Worm (Caenorhabditis elegans) whole organism, young adult: ENCODE measurements around the gene ram-5.

Source experiments
- B0019.2 ChIP-seq: fragments of 200-800 bp; sonication (Bioruptor generic); conservative IDR thresholded peaks from 2 replicates; pipeline ENCODE4 v1.3.6; 2022; ENCODE audit warnings: missing genetic modification reagents, missing genetic modification characterization, missing compliant biosample characterization
- B0035.1 ChIP-seq: sonication (generic microtip); optimal IDR thresholded peaks from 2 replicates; lab custom pipeline; 2016; ENCODE audit warnings: missing genetic modification characterization, mild to moderate bottlenecking, missing compliant biosample characterization, missing genotype, missing genetic modification reagents
- B0336.3 ChIP-seq: fragments of 200-800 bp; sonication (Bioruptor generic); IDR thresholded peaks from 2 replicates; pipeline ENCODE4 v1.3.6; 2022; ENCODE audit warnings: missing genetic modification characterization, missing compliant biosample characterization
- C17E4.6 ChIP-seq: fragments of 200-800 bp; sonication (Bioruptor generic); IDR thresholded peaks from 2 replicates; pipeline ENCODE4 v1.3.6; 2022; ENCODE audit warnings: missing genetic modification reagents, missing genetic modification characterization, missing compliant biosample characterization
- D2030.7 ChIP-seq: fragments of 200-800 bp; sonication (Bioruptor generic); IDR thresholded peaks from 2 replicates; pipeline ENCODE4 v1.3.6; 2022; ENCODE audit warnings: missing genetic modification reagents, missing genetic modification characterization, missing compliant biosample characterization
- F22D6.2 ChIP-seq: sonication (generic microtip); optimal IDR thresholded peaks from 2 replicates; lab custom pipeline; 2016; ENCODE audit warnings: mild to moderate bottlenecking, missing genetic modification characterization, missing compliant biosample characterization
- F23B12.7 ChIP-seq: sonication (generic microtip); optimal IDR thresholded peaks from 2 replicates; lab custom pipeline; 2017; ENCODE audit warnings: missing genetic modification characterization, mild to moderate bottlenecking, missing compliant biosample characterization, antibody characterized with exemption, moderate library complexity; ENCODE audit not compliant: insufficient read depth
- F33H1.4 ChIP-seq: fragments of 200-800 bp; sonication (Bioruptor generic); IDR thresholded peaks from 2 replicates; pipeline ENCODE4 v1.3.6; 2022; ENCODE audit warnings: missing genetic modification reagents, missing genetic modification characterization, missing compliant biosample characterization
- F37B4.10 ChIP-seq: fragments of 200-800 bp; sonication (Bioruptor generic); IDR thresholded peaks from 2 replicates; pipeline ENCODE4 v1.3.6; 2022; ENCODE audit warnings: missing genetic modification characterization, missing compliant biosample characterization
- F49E8.2 ChIP-seq: sonication (generic microtip); optimal IDR thresholded peaks from 3 replicates; lab custom pipeline; 2017; ENCODE audit warnings: missing genetic modification characterization, mild to moderate bottlenecking, missing compliant biosample characterization, antibody characterized with exemption, moderate library complexity; ENCODE audit not compliant: insufficient read depth
- K11D2.4 ChIP-seq: fragments of 200-800 bp; sonication (Bioruptor generic); IDR thresholded peaks from 2 replicates; pipeline ENCODE4 v1.3.6; 2022; ENCODE audit warnings: missing genetic modification reagents, missing genetic modification characterization, missing compliant biosample characterization
- K12H6.12 ChIP-seq: fragments of 200-800 bp; sonication (Bioruptor generic); optimal IDR thresholded peaks from 2 replicates; lab custom pipeline; 2018; ENCODE audit warnings: mild to moderate bottlenecking, missing genetic modification characterization, missing compliant biosample characterization
- T26A5.8 ChIP-seq: sonication (generic microtip); optimal IDR thresholded peaks from 2 replicates; lab custom pipeline; 2016; ENCODE audit warnings: missing genetic modification characterization, missing compliant biosample characterization
- Y79H2A.3 ChIP-seq: fragments of 200-800 bp; sonication (Bioruptor generic); conservative IDR thresholded peaks from 2 replicates; pipeline ENCODE4 v1.3.6; 2022; ENCODE audit warnings: missing genetic modification reagents, missing genetic modification characterization, missing compliant biosample characterization
- ZK185.1 ChIP-seq: sonication (generic microtip); optimal IDR thresholded peaks from 2 replicates; lab custom pipeline; 2016; ENCODE audit warnings: mild to moderate bottlenecking, missing genetic modification characterization, missing compliant biosample characterization; ENCODE audit not compliant: poor library complexity, severe bottlenecking
- atf-7 ChIP-seq: sonication (generic microtip); optimal IDR thresholded peaks from 2 replicates; lab custom pipeline; 2017; ENCODE audit warnings: mild to moderate bottlenecking, missing genetic modification characterization, missing compliant biosample characterization
- athp-1 ChIP-seq: sonication (generic microtip); optimal IDR thresholded peaks from 2 replicates; lab custom pipeline; 2017; ENCODE audit warnings: mild to moderate bottlenecking, missing genetic modification characterization, missing compliant biosample characterization
- attf-3 ChIP-seq: fragments of 200-800 bp; sonication (Bioruptor generic); conservative IDR thresholded peaks from 2 replicates; pipeline ENCODE4 v1.3.6; 2022; ENCODE audit warnings: missing genetic modification reagents, missing genetic modification characterization, missing compliant biosample characterization
- attf-5 ChIP-seq: fragments of 200-800 bp; sonication (Bioruptor generic); optimal IDR thresholded peaks from 2 replicates; lab custom pipeline; 2018; ENCODE audit warnings: mild to moderate bottlenecking, missing genetic modification characterization, missing compliant biosample characterization
- attf-6 ChIP-seq: fragments of 200-800 bp; sonication (Bioruptor generic); IDR thresholded peaks from 2 replicates; pipeline ENCODE4 v1.3.6; 2022; ENCODE audit warnings: missing genetic modification reagents, missing genetic modification characterization, missing compliant biosample characterization
- bed-1 ChIP-seq: fragments of 200-800 bp; sonication (Bioruptor generic); IDR thresholded peaks from 2 replicates; pipeline ENCODE4 v1.3.6; 2022; ENCODE audit warnings: missing genetic modification reagents, missing genetic modification characterization, missing compliant biosample characterization
- ceh-40 ChIP-seq: fragments of 200-800 bp; sonication (Bioruptor generic); IDR thresholded peaks from 2 replicates; pipeline ENCODE4 v1.3.6; 2022; ENCODE audit warnings: missing genetic modification characterization, missing compliant biosample characterization
- die-1 ChIP-seq: sonication (generic microtip); optimal IDR thresholded peaks from 2 replicates; lab custom pipeline; 2016; ENCODE audit warnings: missing genotype, mild to moderate bottlenecking, missing genetic modification characterization, missing compliant biosample characterization
- dox-1 ChIP-seq: fragments of 200-800 bp; sonication (Bioruptor generic); IDR thresholded peaks from 2 replicates; pipeline ENCODE4 v1.3.6; 2022; ENCODE audit warnings: missing genetic modification reagents, missing genetic modification characterization, missing compliant biosample characterization
- efl-1 ChIP-seq: fragments of 150-350 bp; optimal IDR thresholded peaks from 2 replicates; lab custom pipeline; 2014; ENCODE audit warnings: missing biosample characterization, missing genetic modification reagents, missing genetic modification characterization
- ets-4 ChIP-seq: fragments of 200-800 bp; sonication (Bioruptor generic); optimal IDR thresholded peaks from 2 replicates; lab custom pipeline; 2018; ENCODE audit warnings: mild to moderate bottlenecking, missing genetic modification characterization, missing compliant biosample characterization
- fkh-3 ChIP-seq: sonication (generic microtip); optimal IDR thresholded peaks from 2 replicates; lab custom pipeline; 2016; ENCODE audit warnings: mild to moderate bottlenecking, missing genetic modification characterization, missing compliant biosample characterization
- gei-17 ChIP-seq: fragments of 200-800 bp; sonication (Bioruptor generic); optimal IDR thresholded peaks from 2 replicates; lab custom pipeline; 2018; ENCODE audit warnings: mild to moderate bottlenecking, missing genetic modification characterization, missing compliant biosample characterization
- him-1 ChIP-seq: sonication (generic microtip); optimal IDR thresholded peaks from 2 replicates; lab custom pipeline; 2016; ENCODE audit warnings: missing genotype, missing genetic modification reagents, missing genetic modification characterization, missing compliant biosample characterization
- hmg-1.2 ChIP-seq: fragments of 200-800 bp; sonication (Bioruptor generic); IDR thresholded peaks from 2 replicates; pipeline ENCODE4 v1.3.6; 2022; ENCODE audit warnings: missing genetic modification reagents, missing genetic modification characterization, missing compliant biosample characterization
- hrde-1 ChIP-seq: sonication (generic microtip); optimal IDR thresholded peaks from 2 replicates; lab custom pipeline; 2016; ENCODE audit warnings: missing genetic modification characterization, mild to moderate bottlenecking, missing compliant biosample characterization, moderate library complexity, missing genotype, missing genetic modification reagents, borderline replicate concordance
- hsf-1 ChIP-seq: fragments of 200-800 bp; sonication (Bioruptor generic); IDR thresholded peaks from 2 replicates; pipeline ENCODE4 v1.3.6; 2022; ENCODE audit warnings: missing genetic modification reagents, missing genetic modification characterization, missing compliant biosample characterization
- let-607 ChIP-seq, 2 experiments: fragments of 200-800 bp in 1 of 2; sonication (Bioruptor generic) in 1 of 2; sonication (generic microtip) in 1 of 2; optimal IDR thresholded peaks; 2 replicates each; lab custom pipeline; 2016 to 2018; ENCODE audit warnings: mild to moderate bottlenecking in 2 of 2, missing compliant biosample characterization in 2 of 2, missing genetic modification characterization in 2 of 2, moderate library complexity in 2 of 2, missing genotype in 1 of 2
- lin-26 ChIP-seq: fragments of 200-800 bp; sonication (Bioruptor generic); IDR thresholded peaks from 2 replicates; pipeline ENCODE4 v1.3.6; 2022; ENCODE audit warnings: missing genetic modification reagents, missing genetic modification characterization, missing compliant biosample characterization
- lir-1 ChIP-seq: fragments of 200-800 bp; sonication (Bioruptor generic); conservative IDR thresholded peaks from 2 replicates; pipeline ENCODE4 v1.3.6; 2022; ENCODE audit warnings: missing genetic modification reagents, missing genetic modification characterization, missing compliant biosample characterization
- madf-10 ChIP-seq: sonication (generic microtip); optimal IDR thresholded peaks from 2 replicates; lab custom pipeline; 2016; ENCODE audit warnings: mild to moderate bottlenecking, missing genetic modification characterization, missing compliant biosample characterization
- madf-6 ChIP-seq: fragments of 200-800 bp; sonication (Bioruptor generic); IDR thresholded peaks from 2 replicates; pipeline ENCODE4 v1.3.6; 2022; ENCODE audit warnings: missing genetic modification reagents, missing genetic modification characterization, missing compliant biosample characterization
- madf-8 ChIP-seq: fragments of 200-800 bp; sonication (Bioruptor generic); conservative IDR thresholded peaks from 2 replicates; pipeline ENCODE4 v1.3.6; 2022; ENCODE audit warnings: missing genetic modification reagents, missing genetic modification characterization, missing compliant biosample characterization
- mel-28 ChIP-seq: sonication (generic microtip); optimal IDR thresholded peaks from 2 replicates; lab custom pipeline; 2016; ENCODE audit warnings: borderline replicate concordance, mild to moderate bottlenecking, missing genetic modification characterization, missing compliant biosample characterization
- mes-4 ChIP-seq: sonication (generic microtip); optimal IDR thresholded peaks from 2 replicates; lab custom pipeline; 2016; ENCODE audit warnings: missing genotype, missing genetic modification characterization, missing compliant biosample characterization
- nhr-179 ChIP-seq: sonication (generic microtip); optimal IDR thresholded peaks from 2 replicates; lab custom pipeline; 2016; ENCODE audit warnings: mild to moderate bottlenecking, missing genetic modification characterization, missing compliant biosample characterization
- pbrm-1 ChIP-seq: fragments of 200-800 bp; sonication (Bioruptor generic); IDR thresholded peaks from 2 replicates; pipeline ENCODE4 v1.3.6; 2022; ENCODE audit warnings: missing genetic modification reagents, missing genetic modification characterization, missing compliant biosample characterization
- repo-1 ChIP-seq: sonication (generic microtip); optimal IDR thresholded peaks from 2 replicates; lab custom pipeline; 2017; ENCODE audit warnings: mild to moderate bottlenecking, missing genetic modification characterization, missing compliant biosample characterization
- sdz-38 ChIP-seq: sonication (generic microtip); optimal IDR thresholded peaks from 2 replicates; lab custom pipeline; 2016; ENCODE audit warnings: missing genotype, missing genetic modification characterization, missing compliant biosample characterization
- sptf-2 ChIP-seq: fragments of 200-800 bp; sonication (Bioruptor generic); optimal IDR thresholded peaks from 2 replicates; lab custom pipeline; 2018; ENCODE audit warnings: mild to moderate bottlenecking, missing genetic modification characterization, missing compliant biosample characterization
- tlf-1 ChIP-seq: fragments of 200-800 bp; sonication (Bioruptor generic); optimal IDR thresholded peaks from 2 replicates; lab custom pipeline; 2018; ENCODE audit warnings: mild to moderate bottlenecking, missing genetic modification characterization, missing compliant biosample characterization
- zim-3 ChIP-seq: sonication (generic microtip); optimal IDR thresholded peaks from 2 replicates; lab custom pipeline; 2017; ENCODE audit warnings: mild to moderate bottlenecking, missing genetic modification characterization, moderate library complexity, missing compliant biosample characterization
- ztf-25 ChIP-seq: fragments of 200-800 bp; sonication (Bioruptor generic); IDR thresholded peaks from 2 replicates; pipeline ENCODE4 v1.3.6; 2022; ENCODE audit warnings: missing genetic modification reagents, missing genetic modification characterization, missing compliant biosample characterization
- ztf-28 ChIP-seq: fragments of 200-800 bp; sonication (Bioruptor generic); IDR thresholded peaks from 2 replicates; pipeline ENCODE4 v1.3.6; 2022; ENCODE audit warnings: missing genetic modification reagents, missing genetic modification characterization, missing compliant biosample characterization

ram-5 gene

ce11 chrX:14502116-14502587, 47.8 kb upstream of the ram-5 start (continued):
- TF ChIP-seq die-1 (tag; lab: Kevin White, UChicago): no peak
- no peak for TF ChIP-seq sptf-2
- no peak for TF ChIP-seq sdz-38
- TF ChIP-seq B0035.1 (tag; lab: Kevin White, UChicago): no peak
- no peak for TF ChIP-seq hsf-1 (GFP tag; lab: Robert Waterston, UW)
- peak; percentile 75 for TF ChIP-seq attf-5 (GFP tag; lab: Kevin White, UChicago)
- no peak for TF ChIP-seq D2030.7 (GFP tag; lab: Robert Waterston, UW)
- no peak for TF ChIP-seq B0019.2 (GFP tag; lab: Robert Waterston, UW)
- no peak for TF ChIP-seq ztf-25 (GFP tag; lab: Robert Waterston, UW)
- TF ChIP-seq mel-28 (tag; lab: Kevin White, UChicago): no peak
- no peak for TF ChIP-seq ZK185.1 (tag; lab: Kevin White, UChicago)
- TF ChIP-seq K12H6.12: peak; percentile 41
- peak; percentile 3 for TF ChIP-seq zim-3 (tag; lab: Kevin White, UChicago)
- TF ChIP-seq B0336.3 (GFP tag; lab: Robert Waterston, UW): peak; percentile 76; the same call in 1 of the 2 replicates
- no peak for TF ChIP-seq ceh-40
- no peak for TF ChIP-seq gei-17 (GFP tag; lab: Kevin White, UChicago)
- no peak for TF ChIP-seq fkh-3 (tag; lab: Kevin White, UChicago)
- no peak for TF ChIP-seq attf-3
- no peak for TF ChIP-seq F33H1.4
- TF ChIP-seq bed-1 (GFP tag; lab: Robert Waterston, UW): no peak
- peak; percentile 44 for TF ChIP-seq F22D6.2 (tag; lab: Kevin White, UChicago)
- no peak for TF ChIP-seq athp-1 (tag; lab: Kevin White, UChicago)
- TF ChIP-seq let-607 (tag; optimal IDR thresholded peaks at IDR 0.05; lab: Kevin White, UChicago): peak in 1 of 2 experiments; percentile 46
- peak; percentile 66 for TF ChIP-seq lir-1 (GFP tag; lab: Robert Waterston, UW)
- TF ChIP-seq Y79H2A.3 (GFP tag; lab: Robert Waterston, UW): no peak
- 0 out of 2 replicates have a peak, but pooled peaks have one; percentile 35 for TF ChIP-seq dox-1 (GFP tag; lab: Robert Waterston, UW)
- peak; percentile 77 for TF ChIP-seq tlf-1
- no peak for TF ChIP-seq him-1 (tag; lab: Kevin White, UChicago)
- no peak for TF ChIP-seq ets-4
- no peak for TF ChIP-seq F37B4.10 (GFP tag; lab: Robert Waterston, UW)
- no peak for TF ChIP-seq madf-8 (GFP tag; lab: Robert Waterston, UW)
- no peak for TF ChIP-seq efl-1 (GFP tag; lab: Kevin White, UChicago)
- no peak for TF ChIP-seq ztf-28
- TF ChIP-seq madf-6 (GFP tag; lab: Robert Waterston, UW): no peak
- TF ChIP-seq hrde-1 (tag; lab: Kevin White, UChicago): no peak
- TF ChIP-seq mes-4 (tag; lab: Kevin White, UChicago): no peak
- TF ChIP-seq C17E4.6 (GFP tag; lab: Robert Waterston, UW): no peak
- TF ChIP-seq F49E8.2 (tag; lab: Kevin White, UChicago): no peak
- no peak for TF ChIP-seq repo-1 (tag; lab: Kevin White, UChicago)
- TF ChIP-seq F23B12.7 (tag; lab: Kevin White, UChicago): no peak
- TF ChIP-seq lin-26 (GFP tag; lab: Robert Waterston, UW): peak; percentile 77; the same call in 1 of the 2 replicates
- no peak for TF ChIP-seq pbrm-1 (GFP tag; lab: Robert Waterston, UW)
- TF ChIP-seq nhr-179 (tag; lab: Kevin White, UChicago): no peak
- TF ChIP-seq attf-6 (GFP tag; lab: Robert Waterston, UW): no peak
- TF ChIP-seq hmg-1.2 (GFP tag; lab: Robert Waterston, UW): no peak
- TF ChIP-seq K11D2.4 (GFP tag; lab: Robert Waterston, UW): peak; percentile 83
- TF ChIP-seq atf-7 (tag; lab: Kevin White, UChicago): peak; percentile 58
- TF ChIP-seq madf-10 (tag; lab: Kevin White, UChicago): no peak
- no peak for TF ChIP-seq T26A5.8 (tag; lab: Kevin White, UChicago)
